Worm (Caenorhabditis elegans): ENCODE data around the gene C25F9.8.

C25F9.8 gene

DNA sequence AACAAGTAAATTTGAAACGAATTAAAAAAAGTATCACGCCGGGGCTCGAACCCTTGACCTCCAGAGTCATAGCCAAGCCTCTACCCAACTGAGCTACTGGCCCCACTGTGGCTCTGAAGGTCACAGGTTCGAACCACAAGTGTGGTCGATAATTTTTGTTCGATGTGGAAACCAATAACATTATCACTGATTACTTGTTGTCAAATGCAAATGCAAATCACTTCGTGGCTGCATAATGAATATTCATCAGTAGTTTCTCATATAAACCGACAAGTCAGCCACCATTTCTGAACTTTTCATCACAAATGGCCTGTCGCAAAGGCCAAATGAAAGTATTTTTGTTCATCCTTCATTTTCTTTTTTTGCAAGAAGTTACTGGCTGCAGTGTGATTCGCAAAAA lies at the start of gene C25F9.8:
Gene C25F9.8, plus strand, starts transcription at position 301 of the 400 bp plus-strand sequence.
- TF ChIP-seq lin-11 (tag; optimal IDR thresholded peaks at IDR 0.05) (no peak), blmp-1 (tag; optimal IDR thresholded peaks at IDR 0.05; ENCODE audit: insufficient read depth) (no peak), sem-4 (tag; optimal IDR thresholded peaks at IDR 0.05) (no peak)

DNA sequence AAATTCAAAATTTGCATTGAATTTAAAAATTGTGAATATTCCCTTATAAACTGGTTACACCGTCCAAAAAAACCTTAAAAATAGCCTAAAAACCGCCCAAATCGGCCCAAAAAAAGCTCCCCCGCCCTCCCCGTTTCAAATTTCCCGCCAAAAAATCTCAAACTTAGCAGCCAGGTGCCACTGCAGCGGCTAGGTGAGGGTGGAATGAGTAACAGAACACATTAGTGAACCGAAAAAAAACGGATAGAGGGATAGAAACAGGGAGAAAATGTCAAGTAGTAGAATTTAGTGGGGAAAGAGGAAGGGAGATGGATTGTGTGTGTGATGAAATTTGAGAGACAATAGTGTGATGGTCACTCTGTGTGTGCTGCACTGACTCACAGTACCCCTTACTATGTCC lies 42.9 kb upstream of the C25F9.8 start:
- TF ChIP-seq nhr-129 (tag; optimal IDR thresholded peaks at IDR 0.05) = peak; percentile 15
- TF ChIP-seq nhr-23 (tag; optimal IDR thresholded peaks at IDR 0.05) = no peak
- TF ChIP-seq aly-2 (tag; optimal IDR thresholded peaks at IDR 0.05) = no peak
- TF ChIP-seq mdl-1 (tag; optimal IDR thresholded peaks at IDR 0.05) = no peak
- TF ChIP-seq fos-1 (tag; optimal IDR thresholded peaks at IDR 0.05) = no peak

DNA sequence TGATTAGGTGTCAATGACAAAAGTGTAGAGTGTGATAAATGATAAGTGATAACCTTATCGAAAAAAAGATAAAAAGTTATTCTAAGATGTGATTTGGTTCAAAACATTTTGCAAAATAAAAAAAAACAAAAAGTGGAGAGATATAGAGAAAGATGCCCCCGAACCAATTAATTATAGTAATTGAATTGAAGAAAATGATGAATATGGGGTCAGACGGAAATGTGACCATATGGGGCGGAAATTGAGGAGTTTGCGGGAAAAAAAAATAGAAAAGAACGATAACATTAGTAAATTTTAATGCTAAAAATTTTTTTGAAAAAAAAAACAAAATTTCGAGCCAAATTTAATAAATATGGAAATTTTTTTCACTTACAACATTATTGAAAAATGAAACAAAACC lies 40.3 kb upstream of the C25F9.8 start:
- TF ChIP-seq nhr-129 (tag; optimal IDR thresholded peaks at IDR 0.05) = no peak
- no peak for TF ChIP-seq fos-1 (tag; optimal IDR thresholded peaks at IDR 0.05)
- no peak for TF ChIP-seq mbf-1 (tag; optimal IDR thresholded peaks at IDR 0.05)
- no peak for TF ChIP-seq elt-3 (tag; optimal IDR thresholded peaks at IDR 0.05)
- TF ChIP-seq nhr-25 (tag; optimal IDR thresholded peaks at IDR 0.05) = no peak
- no peak for TF ChIP-seq snpc-4 (tag; optimal IDR thresholded peaks at IDR 0.05)
- TF ChIP-seq nhr-6 (tag; optimal IDR thresholded peaks at IDR 0.05) = no peak
- no peak for TF ChIP-seq ztf-1 (GFP tag; conservative IDR thresholded peaks at IDR 0.05)
- no peak for TF ChIP-seq R02D3.7 (tag; optimal IDR thresholded peaks at IDR 0.05)
- no peak for TF ChIP-seq ceh-82 (tag; optimal IDR thresholded peaks at IDR 0.05)
- TF ChIP-seq blmp-1 (tag; optimal IDR thresholded peaks at IDR 0.05; ENCODE audit: insufficient read depth) = no peak
- no peak for TF ChIP-seq alr-1 (tag; optimal IDR thresholded peaks at IDR 0.05)
- no peak for TF ChIP-seq lin-39 (tag; optimal IDR thresholded peaks at IDR 0.05)

- TF ChIP-seq C34F6.9 (tag; optimal IDR thresholded peaks at IDR 0.05) (no peak), snpc-4 (tag; optimal IDR thresholded peaks at IDR 0.05) (no peak), nhr-11 (tag; optimal IDR thresholded peaks at IDR 0.05) (no peak), ceh-16 (tag; optimal IDR thresholded peaks at IDR 0.05) (no peak), ama-1 (optimal IDR thresholded peaks at IDR 0.05) (no peak), ztf-4 (tag; optimal IDR thresholded peaks at IDR 0.05) (no peak), lin-13 (GFP tag; optimal IDR thresholded peaks at IDR 0.05) (no peak)
Observed at ce11 chrV:19355219-19355618, 39.6 kb upstream of the C25F9.8 start.

DNA sequence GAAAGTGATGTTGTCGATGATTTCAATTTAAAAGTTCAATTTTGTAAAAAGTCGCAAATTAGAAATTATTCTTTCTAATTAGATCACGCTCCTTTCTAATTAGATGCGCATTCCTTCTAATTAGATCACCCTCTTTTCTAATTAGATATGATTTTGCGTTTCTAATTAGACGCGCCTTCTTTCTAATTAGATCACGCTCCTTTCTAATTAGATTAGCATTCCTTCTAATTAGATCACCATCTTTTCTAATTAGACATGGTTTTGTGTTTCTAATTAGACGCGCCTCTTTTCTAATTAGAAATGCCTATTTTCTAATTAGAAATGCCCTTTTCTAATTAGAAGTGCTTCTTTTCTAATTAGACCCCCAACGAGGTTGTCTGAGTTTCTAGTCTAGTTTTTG lies 38.1 kb upstream of the C25F9.8 start:
- no peak for TF ChIP-seq R02D3.7 (tag; optimal IDR thresholded peaks at IDR 0.05)

DNA sequence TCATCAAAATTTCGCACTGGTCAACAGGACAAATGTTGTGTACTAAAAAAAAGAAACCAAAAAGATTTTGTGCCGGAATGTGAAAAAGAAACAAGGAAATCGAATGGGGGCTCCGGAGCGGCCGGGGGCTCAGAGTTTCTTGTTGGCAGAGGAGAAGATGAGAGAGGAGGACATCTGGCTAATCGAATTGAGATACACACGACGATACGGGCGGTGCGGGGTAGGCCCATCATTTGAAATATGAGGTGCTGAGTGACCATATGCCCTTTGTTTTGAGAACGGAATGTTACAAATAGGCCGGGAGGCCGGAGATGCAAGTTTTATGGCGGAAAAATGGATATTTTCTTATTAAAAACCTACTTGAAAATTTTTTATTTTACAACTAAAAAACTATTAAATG lies 36.8 kb upstream of the C25F9.8 start:
- TF ChIP-seq F13H6.1 (tag; optimal IDR thresholded peaks at IDR 0.05) = no peak
- no peak for TF ChIP-seq mab-5 (tag; optimal IDR thresholded peaks at IDR 0.05)
- TF ChIP-seq zag-1 (tag; optimal IDR thresholded peaks at IDR 0.05) = no peak
- no peak for TF ChIP-seq lsy-2 (tag; optimal IDR thresholded peaks at IDR 0.05)
- TF ChIP-seq sma-3 (GFP tag; optimal IDR thresholded peaks at IDR 0.05) = no peak
- TF ChIP-seq nhr-10 (tag; optimal IDR thresholded peaks at IDR 0.05) = no peak
- TF ChIP-seq unc-62 (GFP tag; optimal IDR thresholded peaks at IDR 0.05) = no peak

ce11 chrV:19362568-19362967 lies 32.3 kb upstream of the C25F9.8 start, which contains the start of gene C14B4.2:
Gene C14B4.2 (minus strand): TSS chrV:19362668.
- TF ChIP-seq zag-1 (tag; optimal IDR thresholded peaks at IDR 0.05) (no peak), ztf-4 (tag; optimal IDR thresholded peaks at IDR 0.05) (no peak), sem-4 (tag; optimal IDR thresholded peaks at IDR 0.05) (no peak), nhr-12 (tag; optimal IDR thresholded peaks at IDR 0.05) (no peak), skn-1 (tag; optimal IDR thresholded peaks at IDR 0.05) (no peak), gmeb-1 (tag; optimal IDR thresholded peaks at IDR 0.05) (no peak), dmd-4 (tag; optimal IDR thresholded peaks at IDR 0.05) (no peak)

Measured in whole organism, L2 larva.